Worm (Caenorhabditis elegans): Measurements from ENCODE around the gene klp-17.

DNA sequence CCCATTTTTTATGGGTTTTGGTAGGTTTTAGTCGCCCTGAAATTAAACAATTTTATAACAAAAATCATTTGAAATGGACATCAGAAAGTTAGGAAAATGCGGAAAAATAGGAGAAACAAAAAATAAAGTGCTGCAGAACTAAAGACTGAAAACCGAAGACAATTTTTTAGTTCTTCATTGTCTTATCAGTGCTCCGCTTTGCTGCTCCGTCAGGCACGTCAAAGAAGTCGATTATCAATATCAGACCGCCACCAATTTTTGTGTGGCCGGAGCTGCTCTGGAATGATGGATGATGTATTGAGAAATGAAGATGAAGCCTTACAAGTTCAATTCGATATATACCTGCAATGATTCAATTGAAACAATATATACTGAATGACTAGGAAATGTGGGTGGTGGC is 29.0 kb downstream of the klp-17 start, which contains the start of gene vha-6:
- no peak for TF ChIP-seq pqm-1 (tag; optimal IDR thresholded peaks at IDR 0.05)
- TF ChIP-seq ceh-90 (tag; optimal IDR thresholded peaks at IDR 0.05): no peak
- no peak for TF ChIP-seq swsn-7 (tag; optimal IDR thresholded peaks at IDR 0.05)
- no peak for TF ChIP-seq nhr-85 (tag)
- TF ChIP-seq unc-62 (GFP tag; optimal IDR thresholded peaks at IDR 0.05): no peak
- TF ChIP-seq efl-1 (optimal IDR thresholded peaks at IDR 0.05): no peak
- no peak for TF ChIP-seq efl-1 (GFP tag; optimal IDR thresholded peaks at IDR 0.05 in 1 of 2)
- TF ChIP-seq ztf-11 (tag; optimal IDR thresholded peaks at IDR 0.05): no peak

All from whole organism, L1 larva.